Worm (Caenorhabditis elegans) whole organism, early embryonic: ENCODE results near the gene gcy-8.

Source experiments
- B0310.2 ChIP-seq: sonication (generic microtip); optimal IDR thresholded peaks from 2 replicates; lab custom pipeline; 2016; ENCODE audit warnings: mild to moderate bottlenecking, missing genetic modification characterization, missing compliant biosample characterization
- F13C5.2 ChIP-seq: sonication (generic microtip); optimal IDR thresholded peaks from 2 replicates; lab custom pipeline; 2017; ENCODE audit warnings: mild to moderate bottlenecking, missing genetic modification characterization, inconsistent platforms, missing compliant biosample characterization
- aly-1 ChIP-seq: sonication (generic microtip); optimal IDR thresholded peaks from 2 replicates; lab custom pipeline; 2016; ENCODE audit warnings: missing genetic modification characterization, missing compliant biosample characterization
- ama-1 ChIP-seq: fragments of 150-350 bp; optimal IDR thresholded peaks from 2 replicates; lab custom pipeline; 2014
- ceh-13 ChIP-seq: fragments of 200-800 bp; sonication (Bioruptor generic); optimal IDR thresholded peaks from 2 replicates; lab custom pipeline; 2018; ENCODE audit warnings: mild to moderate bottlenecking, missing genetic modification characterization, missing compliant biosample characterization
- ceh-36 ChIP-seq: sonication (generic microtip); optimal IDR thresholded peaks from 2 replicates; lab custom pipeline; 2016; ENCODE audit warnings: missing genetic modification characterization, inconsistent platforms, missing compliant biosample characterization
- ets-7 ChIP-seq: sonication (generic microtip); optimal IDR thresholded peaks from 2 replicates; lab custom pipeline; 2016; ENCODE audit warnings: missing genotype, missing genetic modification characterization, missing compliant biosample characterization
- flt-1 ChIP-seq: fragments of 200-800 bp; sonication (Bioruptor generic); IDR thresholded peaks from 2 replicates; pipeline ENCODE4 v1.3.6; 2022; ENCODE audit warnings: missing genetic modification characterization, missing compliant biosample characterization
- hmbx-1 ChIP-seq: sonication (generic microtip); optimal IDR thresholded peaks from 2 replicates; lab custom pipeline; 2016; ENCODE audit warnings: mild to moderate bottlenecking, missing genetic modification characterization, missing compliant biosample characterization
- hmg-4 ChIP-seq: fragments of 200-800 bp; sonication (Bioruptor generic); optimal IDR thresholded peaks from 2 replicates; lab custom pipeline; 2018; ENCODE audit warnings: mild to moderate bottlenecking, missing genetic modification characterization, missing compliant biosample characterization
- hnd-1 ChIP-seq: sonication (generic microtip); optimal IDR thresholded peaks from 2 replicates; lab custom pipeline; 2016; ENCODE audit warnings: missing genetic modification characterization, missing compliant biosample characterization
- pes-1 ChIP-seq: fragments of 200-800 bp; sonication (Bioruptor generic); IDR thresholded peaks from 2 replicates; pipeline ENCODE4 v1.3.6; 2022; ENCODE audit warnings: missing genetic modification reagents, missing genetic modification characterization, missing compliant biosample characterization
- scrt-1 ChIP-seq: fragments of 200-800 bp; sonication (Bioruptor generic); IDR thresholded peaks from 2 replicates; pipeline ENCODE4 v1.3.6; 2022; ENCODE audit warnings: missing genetic modification characterization, missing compliant biosample characterization
- sea-1 ChIP-seq: fragments of 200-800 bp; sonication (Bioruptor generic); conservative IDR thresholded peaks from 2 replicates; pipeline ENCODE4 v1.3.6; 2022; ENCODE audit warnings: missing genetic modification characterization, missing compliant biosample characterization
- tbx-11 ChIP-seq: fragments of 200-800 bp; sonication (Bioruptor generic); IDR thresholded peaks from 2 replicates; pipeline ENCODE4 v1.3.6; 2022; ENCODE audit warnings: missing genetic modification characterization, missing compliant biosample characterization
- tbx-37 ChIP-seq: fragments of 200-800 bp; sonication (Bioruptor generic); conservative IDR thresholded peaks from 2 replicates; pipeline ENCODE4 v1.3.6; 2022; ENCODE audit warnings: missing genetic modification reagents, missing genetic modification characterization, missing compliant biosample characterization
- tra-4 ChIP-seq: sonication (generic microtip); optimal IDR thresholded peaks from 2 replicates; lab custom pipeline; 2017; ENCODE audit warnings: missing genetic modification characterization, missing compliant biosample characterization

Gene gcy-8

ce11 chrIV:7931873-7932272, 3.9 kb downstream of the gcy-8 start:
- no peak for TF ChIP-seq F13C5.2 (tag; lab: Kevin White, UChicago)
- no peak for TF ChIP-seq pes-1
- TF ChIP-seq tbx-11: no peak
- no peak for TF ChIP-seq sea-1
- TF ChIP-seq B0310.2 (tag; lab: Kevin White, UChicago): no peak
- no peak for TF ChIP-seq aly-1 (tag; lab: Kevin White, UChicago)
- no peak for TF ChIP-seq hmg-4 (GFP tag; lab: Kevin White, UChicago)
- no peak for TF ChIP-seq ceh-13 (GFP tag; lab: Kevin White, UChicago)
- TF ChIP-seq tbx-37 (GFP tag; lab: Robert Waterston, UW): no peak
- no peak for TF ChIP-seq flt-1 (GFP tag; lab: Robert Waterston, UW)
- no peak for TF ChIP-seq ets-7 (tag; lab: Kevin White, UChicago)

ce11 chrIV:7933733-7934132, 5.8 kb downstream of the gcy-8 start, which contains the start of gene bbs-2:
bbs-2 (plus strand) TSS chrIV:7934033.
- TF ChIP-seq ceh-13 (GFP tag; lab: Kevin White, UChicago): no peak
- no peak for TF ChIP-seq B0310.2 (tag; lab: Kevin White, UChicago)
- no peak for TF ChIP-seq F13C5.2 (tag; lab: Kevin White, UChicago)
- no peak for TF ChIP-seq hmbx-1 (tag; lab: Kevin White, UChicago)
- no peak for TF ChIP-seq ceh-36 (tag; lab: Kevin White, UChicago)
- no peak for TF ChIP-seq tbx-11
- no peak for TF ChIP-seq sea-1
- TF ChIP-seq ama-1 (lab: Kevin White, UChicago): no peak
- no peak for TF ChIP-seq hnd-1 (tag; lab: Kevin White, UChicago)
- TF ChIP-seq ets-7 (tag; lab: Kevin White, UChicago): no peak
- TF ChIP-seq flt-1 (GFP tag; lab: Robert Waterston, UW): no peak

- TF ChIP-seq B0310.2 (tag; lab: Kevin White, UChicago) (no peak), hnd-1 (tag; lab: Kevin White, UChicago) (no peak), pes-1 (no peak), flt-1 (GFP tag; lab: Robert Waterston, UW) (no peak), ceh-13 (GFP tag; lab: Kevin White, UChicago) (no peak), tra-4 (no peak), F13C5.2 (tag; lab: Kevin White, UChicago) (no peak), ama-1 (lab: Kevin White, UChicago) (no peak), tbx-11 (no peak), aly-1 (tag; lab: Kevin White, UChicago) (no peak), tbx-37 (GFP tag; lab: Robert Waterston, UW) (no peak), hmg-4 (GFP tag; lab: Kevin White, UChicago) (no peak), ceh-36 (tag; lab: Kevin White, UChicago) (no peak), scrt-1 (no peak), ets-7 (tag; lab: Kevin White, UChicago) (no peak), hmbx-1 (tag; lab: Kevin White, UChicago) (no peak), sea-1 (no peak)
Observed at ce11 chrIV:7938834-7939233, 10.9 kb downstream of the gcy-8 start, which contains the start of gene F20D12.7. F20D12.7 (minus strand) TSS chrIV:7938934.

- no peak for TF ChIP-seq ceh-13 (GFP tag; lab: Kevin White, UChicago)
- no peak for TF ChIP-seq B0310.2 (tag; lab: Kevin White, UChicago)
- TF ChIP-seq F13C5.2 (tag; lab: Kevin White, UChicago): no peak
- TF ChIP-seq scrt-1: no peak
- TF ChIP-seq ama-1 (lab: Kevin White, UChicago): no peak
- TF ChIP-seq sea-1: no peak
- TF ChIP-seq ets-7 (tag; lab: Kevin White, UChicago): no peak
- no peak for TF ChIP-seq hmg-4 (GFP tag; lab: Kevin White, UChicago)
Observed at ce11 chrIV:7940919-7941318, 13.0 kb downstream of the gcy-8 start, which contains the start of gene exc-9. exc-9 (minus strand) TSS chrIV:7941019.

- TF ChIP-seq ets-7 (tag; lab: Kevin White, UChicago) (no peak), hmg-4 (GFP tag; lab: Kevin White, UChicago) (no peak), F13C5.2 (tag; lab: Kevin White, UChicago) (no peak), tbx-11 (no peak), hmbx-1 (tag; lab: Kevin White, UChicago) (no peak), tbx-37 (GFP tag; lab: Robert Waterston, UW) (no peak), hnd-1 (tag; lab: Kevin White, UChicago) (no peak), pes-1 (no peak), ceh-36 (tag; lab: Kevin White, UChicago) (no peak), aly-1 (tag; lab: Kevin White, UChicago) (no peak), B0310.2 (tag; lab: Kevin White, UChicago) (no peak), scrt-1 (no peak), ama-1 (lab: Kevin White, UChicago) (no peak), sea-1 (no peak), ceh-13 (GFP tag; lab: Kevin White, UChicago) (no peak), tra-4 (no peak), flt-1 (GFP tag; lab: Robert Waterston, UW) (no peak)
Observed at ce11 chrIV:7943272-7943671, 15.3 kb downstream of the gcy-8 start.

ce11 chrIV:7946457-7946856, 18.5 kb downstream of the gcy-8 start, which contains the start of gene czw-1:
czw-1 (minus strand) TSS chrIV:7946825.
- TF ChIP-seq F13C5.2 (tag; lab: Kevin White, UChicago) (no peak), hmbx-1 (tag; lab: Kevin White, UChicago) (no peak), sea-1 (no peak), ceh-36 (tag; lab: Kevin White, UChicago) (no peak), tra-4 (no peak), hmg-4 (GFP tag; lab: Kevin White, UChicago) (no peak), ceh-13 (GFP tag; lab: Kevin White, UChicago) (no peak), tbx-11 (no peak), B0310.2 (tag; lab: Kevin White, UChicago) (no peak), ets-7 (tag; lab: Kevin White, UChicago) (no peak), scrt-1 (no peak), aly-1 (tag; lab: Kevin White, UChicago) (no peak), hnd-1 (tag; lab: Kevin White, UChicago) (no peak), flt-1 (GFP tag; lab: Robert Waterston, UW) (no peak)

- TF ChIP-seq F13C5.2 (tag; lab: Kevin White, UChicago) (peak; percentile 44), tbx-37 (GFP tag; lab: Robert Waterston, UW) (peak; percentile 54; the same call in 1 of the 2 replicates), flt-1 (GFP tag; lab: Robert Waterston, UW) (peak; percentile 30; the same call in 1 of the 2 replicates), pes-1 (peak; percentile 77), hmg-4 (GFP tag; lab: Kevin White, UChicago) (peak; percentile 40), scrt-1 (0 out of 2 replicates have a peak, but pooled peaks have one; percentile 57), sea-1 (0 out of 2 replicates have a peak, but pooled peaks have one; percentile 37), tbx-11 (peak; percentile 50; the same call in 1 of the 2 replicates)
Observed at ce11 chrIV:7946899-7947499, 19.0 kb downstream of the gcy-8 start, which contains the start of gene F20D12.12. F20D12.12 (plus strand) TSS chrIV:7947440.
